Worm (Caenorhabditis elegans): Measurements from ENCODE around the gene clec-130.

The clec-130 gene

ce11 chrII:3567576-3567975 is 5.8 kb upstream of the clec-130 start (continued):
- TF ChIP-seq F26F4.8 (GFP tag; conservative IDR thresholded peaks at IDR 0.05) (peak; percentile 74), madf-9 (GFP tag; conservative IDR thresholded peaks at IDR 0.05) (peak; percentile 35; the same call in 1 of the 2 replicates), spr-1 (tag; optimal IDR thresholded peaks at IDR 0.05) (peak; percentile 65), dmd-9 (GFP tag; IDR thresholded peaks at IDR 0.05) (peak; percentile 56; the same call in 1 of the 2 replicates), saeg-2 (GFP tag; IDR thresholded peaks at IDR 0.05) (peak; percentile 73; the same call in 1 of the 2 replicates), lin-13 (GFP tag; optimal IDR thresholded peaks at IDR 0.05) (peak; percentile 55), tra-1 (GFP tag; IDR thresholded peaks at IDR 0.05) (peak; percentile 54; the same call in 1 of the 2 replicates), daf-19 (GFP tag; conservative IDR thresholded peaks at IDR 0.05) (peak; percentile 83), nhr-48 (tag; optimal IDR thresholded peaks at IDR 0.05) (peak; percentile 55), mdt-29 (GFP tag; IDR thresholded peaks at IDR 0.05) (peak; percentile 77), lin-1 (GFP tag; IDR thresholded peaks at IDR 0.05) (0 out of 2 replicates have a peak, but pooled peaks have one; percentile 43), hlh-11 (tag; optimal IDR thresholded peaks at IDR 0.05) (peak; percentile 46), snpc-1.2 (GFP tag; IDR thresholded peaks at IDR 0.05) (peak; percentile 86), ctbp-1 (GFP tag; IDR thresholded peaks at IDR 0.05) (peak; percentile 72; the same call in 1 of the 2 replicates)

- TF ChIP-seq vab-7 (GFP tag; IDR thresholded peaks at IDR 0.05): no peak
- no peak for TF ChIP-seq hlh-30 (tag; optimal IDR thresholded peaks at IDR 0.05; ENCODE audit: insufficient read depth)
- TF ChIP-seq fkh-10 (GFP tag; optimal IDR thresholded peaks at IDR 0.05): no peak
- TF ChIP-seq daf-16 (GFP tag; optimal IDR thresholded peaks at IDR 0.05): no peak
- TF ChIP-seq daf-16 (tag; optimal IDR thresholded peaks at IDR 0.05): peak; percentile 22
Measured at ce11 chrII:3569118-3569517, 4.2 kb upstream of the clec-130 start, which contains the start of gene clec-127. Gene clec-127 (minus strand): TSS chrII:3569218.

- TF ChIP-seq nhr-48 (tag; optimal IDR thresholded peaks at IDR 0.05): no peak
- peak; percentile 51 for TF ChIP-seq aha-1 (tag)
- no peak for TF ChIP-seq hif-1 (tag; optimal IDR thresholded peaks at IDR 0.05)
- no peak for TF ChIP-seq hlh-30 (tag; optimal IDR thresholded peaks at IDR 0.05; ENCODE audit: insufficient read depth)
Measured at ce11 chrII:3570927-3571538, 2.3 kb upstream of the clec-130 start, which contains the start of the genes clec-128 and clec-129. Gene clec-128 (minus strand): TSS chrII:3571027. Gene clec-129 (plus strand): TSS chrII:3571488.

ce11 chrII:3576742-3577141 is 3.4 kb downstream of the clec-130 start, which contains the start of gene clec-132:
Gene clec-132 (plus strand): TSS chrII:3577042.
- TF ChIP-seq mxl-3 (GFP tag; optimal IDR thresholded peaks at IDR 0.05) (no peak), Y105C5A.15 (GFP tag; IDR thresholded peaks at IDR 0.05) (no peak), F49E8.2 (tag; optimal IDR thresholded peaks at IDR 0.05; ENCODE audit: borderline replicate concordance) (no peak), nhr-11 (tag; optimal IDR thresholded peaks at IDR 0.05) (no peak), zfp-3 (GFP tag; conservative IDR thresholded peaks at IDR 0.05) (no peak), ceh-28 (tag; optimal IDR thresholded peaks at IDR 0.05) (no peak), ama-1 (optimal IDR thresholded peaks at IDR 0.05) (no peak), spr-1 (tag; optimal IDR thresholded peaks at IDR 0.05) (no peak), Y75B8A.6 (GFP tag; IDR thresholded peaks at IDR 0.05) (no peak), lin-13 (GFP tag; optimal IDR thresholded peaks at IDR 0.05) (no peak), fkh-10 (GFP tag; optimal IDR thresholded peaks at IDR 0.05) (no peak), nhr-25 (tag; optimal IDR thresholded peaks at IDR 0.05; ENCODE audit: borderline replicate concordance, insufficient read depth) (no peak), pha-4 (GFP tag; IDR thresholded peaks at IDR 0.05) (no peak), pha-4 (tag; optimal IDR thresholded peaks at IDR 0.05) (no peak)

ce11 chrII:3578121-3578520 is 4.8 kb downstream of the clec-130 start, which contains the start of gene clec-133:
Gene clec-133 (plus strand): TSS chrII:3578421.
- TF ChIP-seq lsy-2 (tag; optimal IDR thresholded peaks at IDR 0.05) (no peak), T26A8.4 (GFP tag; IDR thresholded peaks at IDR 0.05) (no peak), nhr-10 (tag; optimal IDR thresholded peaks at IDR 0.05) (no peak), nhr-41 (GFP tag; IDR thresholded peaks at IDR 0.05) (no peak), F49E8.2 (tag; optimal IDR thresholded peaks at IDR 0.05; ENCODE audit: borderline replicate concordance) (no peak), rbr-2 (tag; optimal IDR thresholded peaks at IDR 0.05) (no peak), zfp-3 (GFP tag; conservative IDR thresholded peaks at IDR 0.05) (no peak), dmd-9 (GFP tag; IDR thresholded peaks at IDR 0.05) (no peak), Y105C5A.15 (GFP tag; IDR thresholded peaks at IDR 0.05) (no peak), lin-13 (GFP tag; optimal IDR thresholded peaks at IDR 0.05) (no peak)

Data from whole organism, L4 larva.